Worm (Caenorhabditis elegans) whole organism, young adult: Measurements from ENCODE around the gene ugt-63.

Experiments
- B0035.1 ChIP-seq: sonication (generic microtip); optimal IDR thresholded peaks from 2 replicates; lab custom pipeline; 2016; ENCODE audit warnings: missing genetic modification characterization, mild to moderate bottlenecking, missing compliant biosample characterization, missing genotype, missing genetic modification reagents
- F23B12.7 ChIP-seq: sonication (generic microtip); optimal IDR thresholded peaks from 2 replicates; lab custom pipeline; 2017; ENCODE audit warnings: missing genetic modification characterization, mild to moderate bottlenecking, missing compliant biosample characterization, antibody characterized with exemption, moderate library complexity; ENCODE audit not compliant: insufficient read depth
- F33H1.4 ChIP-seq: fragments of 200-800 bp; sonication (Bioruptor generic); IDR thresholded peaks from 2 replicates; pipeline ENCODE4 v1.3.6; 2022; ENCODE audit warnings: missing genetic modification reagents, missing genetic modification characterization, missing compliant biosample characterization
- F37B4.10 ChIP-seq: fragments of 200-800 bp; sonication (Bioruptor generic); IDR thresholded peaks from 2 replicates; pipeline ENCODE4 v1.3.6; 2022; ENCODE audit warnings: missing genetic modification characterization, missing compliant biosample characterization
- F52B5.7 ChIP-seq: sonication (generic microtip); optimal IDR thresholded peaks from 2 replicates; lab custom pipeline; 2016; ENCODE audit warnings: mild to moderate bottlenecking, missing genetic modification characterization, missing compliant biosample characterization
- F55B11.4 ChIP-seq: sonication (generic microtip); optimal IDR thresholded peaks from 2 replicates; lab custom pipeline; 2016; ENCODE audit warnings: missing compliant biosample characterization, missing genetic modification characterization, borderline replicate concordance; ENCODE audit not compliant: insufficient read depth
- Y53F4B.3 ChIP-seq: fragments of 200-800 bp; sonication (Bioruptor generic); IDR thresholded peaks from 2 replicates; pipeline ENCODE4 v1.3.6; 2022; ENCODE audit warnings: missing genetic modification reagents, missing genetic modification characterization, missing compliant biosample characterization
- Y56A3A.18 ChIP-seq: fragments of 200-800 bp; sonication (Bioruptor generic); IDR thresholded peaks from 2 replicates; pipeline ENCODE4 v1.3.6; 2022; ENCODE audit warnings: missing genetic modification reagents, missing genetic modification characterization, missing compliant biosample characterization
- Y95B8A.8 ChIP-seq: fragments of 200-800 bp; sonication (Bioruptor generic); IDR thresholded peaks from 2 replicates; pipeline ENCODE4 v1.3.6; 2022; ENCODE audit warnings: missing genetic modification reagents, missing genetic modification characterization, missing compliant biosample characterization
- ZK185.1 ChIP-seq: sonication (generic microtip); optimal IDR thresholded peaks from 2 replicates; lab custom pipeline; 2016; ENCODE audit warnings: mild to moderate bottlenecking, missing genetic modification characterization, missing compliant biosample characterization; ENCODE audit not compliant: poor library complexity, severe bottlenecking
- akir-1 ChIP-seq: fragments of 200-800 bp; sonication (Bioruptor generic); optimal IDR thresholded peaks from 2 replicates; lab custom pipeline; 2018; ENCODE audit warnings: mild to moderate bottlenecking, missing genetic modification characterization, moderate library complexity, missing compliant biosample characterization
- ama-1 ChIP-seq, 3 experiments: fragments of 150-350 bp in 1 of 3; sonication (generic microtip) in 2 of 3; optimal IDR thresholded peaks; 2 replicates each; lab custom pipeline; 2014 to 2018; ENCODE audit warnings: missing biosample characterization in 2 of 3, missing genetic modification characterization in 2 of 3, missing genetic modification reagents in 2 of 3
- athp-1 ChIP-seq: sonication (generic microtip); optimal IDR thresholded peaks from 2 replicates; lab custom pipeline; 2017; ENCODE audit warnings: mild to moderate bottlenecking, missing genetic modification characterization, missing compliant biosample characterization
- attf-5 ChIP-seq: fragments of 200-800 bp; sonication (Bioruptor generic); optimal IDR thresholded peaks from 2 replicates; lab custom pipeline; 2018; ENCODE audit warnings: mild to moderate bottlenecking, missing genetic modification characterization, missing compliant biosample characterization
- ccch-3 ChIP-seq: fragments of 200-800 bp; sonication (Bioruptor generic); optimal IDR thresholded peaks from 2 replicates; lab custom pipeline; 2018; ENCODE audit warnings: mild to moderate bottlenecking, missing genetic modification characterization, missing compliant biosample characterization
- cebp-1 ChIP-seq, 2 experiments: fragments of 200-800 bp in 1 of 2; sonication (Bioruptor generic) in 1 of 2; sonication (generic microtip) in 1 of 2; IDR thresholded peaks in 1 of 2; optimal IDR thresholded peaks in 1 of 2; 2 replicates each; pipeline versions ENCODE4 v1.3.6 to Lab custom; 2017 to 2022; ENCODE audit warnings: missing compliant biosample characterization in 2 of 2, missing genetic modification characterization in 2 of 2, mild to moderate bottlenecking in 1 of 2, missing genetic modification reagents in 1 of 2, moderate library complexity in 1 of 2
- cebp-2 ChIP-seq: fragments of 200-800 bp; sonication (Bioruptor generic); IDR thresholded peaks from 2 replicates; pipeline ENCODE4 v1.3.6; 2022; ENCODE audit warnings: missing genetic modification characterization, missing compliant biosample characterization
- ceh-40 ChIP-seq: fragments of 200-800 bp; sonication (Bioruptor generic); IDR thresholded peaks from 2 replicates; pipeline ENCODE4 v1.3.6; 2022; ENCODE audit warnings: missing genetic modification characterization, missing compliant biosample characterization
- ceh-79 ChIP-seq: sonication (generic microtip); optimal IDR thresholded peaks from 2 replicates; lab custom pipeline; 2017; ENCODE audit warnings: mild to moderate bottlenecking, missing genetic modification characterization, missing compliant biosample characterization
- die-1 ChIP-seq: sonication (generic microtip); optimal IDR thresholded peaks from 2 replicates; lab custom pipeline; 2016; ENCODE audit warnings: missing genotype, mild to moderate bottlenecking, missing genetic modification characterization, missing compliant biosample characterization
- dpff-1 ChIP-seq: sonication (generic microtip); optimal IDR thresholded peaks from 2 replicates; lab custom pipeline; 2017; ENCODE audit warnings: mild to moderate bottlenecking, missing genetic modification characterization, missing compliant biosample characterization
- egl-18 ChIP-seq: fragments of 200-800 bp; sonication (Bioruptor generic); IDR thresholded peaks from 2 replicates; pipeline ENCODE4 v1.3.6; 2022; ENCODE audit warnings: missing genetic modification reagents, missing genetic modification characterization, missing compliant biosample characterization
- egrh-3 ChIP-seq: fragments of 200-800 bp; sonication (Bioruptor generic); IDR thresholded peaks from 2 replicates; pipeline ENCODE4 v1.3.6; 2022; ENCODE audit warnings: missing genetic modification reagents, missing genetic modification characterization, missing compliant biosample characterization
- hmg-1.2 ChIP-seq: fragments of 200-800 bp; sonication (Bioruptor generic); IDR thresholded peaks from 2 replicates; pipeline ENCODE4 v1.3.6; 2022; ENCODE audit warnings: missing genetic modification reagents, missing genetic modification characterization, missing compliant biosample characterization
- hsf-1 ChIP-seq: fragments of 200-800 bp; sonication (Bioruptor generic); IDR thresholded peaks from 2 replicates; pipeline ENCODE4 v1.3.6; 2022; ENCODE audit warnings: missing genetic modification reagents, missing genetic modification characterization, missing compliant biosample characterization
- lin-35 ChIP-seq, 3 experiments: fragments of 150-350 bp in 2 of 3; sonication (generic microtip) in 1 of 3; optimal IDR thresholded peaks; 2 replicates each; lab custom pipeline; 2014 to 2018; ENCODE audit warnings: missing biosample characterization in 3 of 3, missing genetic modification characterization in 3 of 3, missing genetic modification reagents in 3 of 3
- lin-40 ChIP-seq: sonication (generic microtip); optimal IDR thresholded peaks from 2 replicates; lab custom pipeline; 2016; ENCODE audit warnings: missing genetic modification characterization, mild to moderate bottlenecking, missing compliant biosample characterization, missing genotype, missing genetic modification reagents
- lin-54 ChIP-seq: fragments of 200-800 bp; sonication (Bioruptor generic); optimal IDR thresholded peaks from 2 replicates; lab custom pipeline; 2018; ENCODE audit warnings: mild to moderate bottlenecking, missing genetic modification characterization, missing compliant biosample characterization
- lir-1 ChIP-seq: fragments of 200-800 bp; sonication (Bioruptor generic); conservative IDR thresholded peaks from 2 replicates; pipeline ENCODE4 v1.3.6; 2022; ENCODE audit warnings: missing genetic modification reagents, missing genetic modification characterization, missing compliant biosample characterization
- lsl-1 ChIP-seq: fragments of 200-800 bp; sonication (Bioruptor generic); optimal IDR thresholded peaks from 2 replicates; lab custom pipeline; 2018; ENCODE audit warnings: mild to moderate bottlenecking, missing genetic modification characterization, moderate library complexity, missing compliant biosample characterization
- lsy-27 ChIP-seq: sonication (generic microtip); optimal IDR thresholded peaks from 2 replicates; lab custom pipeline; 2017; ENCODE audit warnings: missing genetic modification characterization, mild to moderate bottlenecking, missing compliant biosample characterization, antibody characterized with exemption, missing genotype, borderline replicate concordance; ENCODE audit not compliant: insufficient read depth
- madf-10 ChIP-seq: sonication (generic microtip); optimal IDR thresholded peaks from 2 replicates; lab custom pipeline; 2016; ENCODE audit warnings: mild to moderate bottlenecking, missing genetic modification characterization, missing compliant biosample characterization
- mcd-1 ChIP-seq: fragments of 200-800 bp; sonication (Bioruptor generic); IDR thresholded peaks from 2 replicates; pipeline ENCODE4 v1.3.6; 2022; ENCODE audit warnings: missing genetic modification reagents, missing genetic modification characterization, missing compliant biosample characterization
- nfya-2 ChIP-seq: fragments of 200-800 bp; sonication (Bioruptor generic); IDR thresholded peaks from 2 replicates; pipeline ENCODE4 v1.3.6; 2022; ENCODE audit warnings: missing genetic modification reagents, missing genetic modification characterization, missing compliant biosample characterization
- nhr-120 ChIP-seq: fragments of 200-800 bp; sonication (Bioruptor generic); IDR thresholded peaks from 2 replicates; pipeline ENCODE4 v1.3.6; 2022; ENCODE audit warnings: missing genetic modification characterization, missing compliant biosample characterization
- nhr-179 ChIP-seq: sonication (generic microtip); optimal IDR thresholded peaks from 2 replicates; lab custom pipeline; 2016; ENCODE audit warnings: mild to moderate bottlenecking, missing genetic modification characterization, missing compliant biosample characterization
- nhr-80 ChIP-seq: sonication (generic microtip); optimal IDR thresholded peaks from 2 replicates; lab custom pipeline; 2016; ENCODE audit warnings: missing genetic modification characterization, missing compliant biosample characterization
- pbrm-1 ChIP-seq: fragments of 200-800 bp; sonication (Bioruptor generic); IDR thresholded peaks from 2 replicates; pipeline ENCODE4 v1.3.6; 2022; ENCODE audit warnings: missing genetic modification reagents, missing genetic modification characterization, missing compliant biosample characterization
- pha-4 ChIP-seq: fragments of 150-350 bp; sonication (generic microtip); optimal IDR thresholded peaks from 2 replicates; lab custom pipeline; 2014; ENCODE audit warnings: missing biosample characterization, missing genetic modification reagents, missing genetic modification characterization
- sea-2 ChIP-seq: fragments of 200-800 bp; sonication (Bioruptor generic); IDR thresholded peaks from 2 replicates; pipeline ENCODE4 v1.3.6; 2022; ENCODE audit warnings: missing genetic modification characterization, missing compliant biosample characterization
- snpc-4 ChIP-seq, 5 experiments: fragments of 150-350 bp in 1 of 5; sonication (generic microtip) in 4 of 5; optimal IDR thresholded peaks; 2 replicates each; lab custom pipeline; 2014 to 2018; ENCODE audit warnings: missing genetic modification characterization in 5 of 5, missing biosample characterization in 3 of 5, antibody characterized with exemption in 2 of 5, mild to moderate bottlenecking in 2 of 5, missing compliant biosample characterization in 2 of 5, missing genotype in 2 of 5, moderate library complexity in 2 of 5, missing genetic modification reagents in 1 of 5
- unc-62 ChIP-seq: fragments of 150-350 bp; optimal IDR thresholded peaks from 2 replicates; lab custom pipeline; 2014; ENCODE audit warnings: missing biosample characterization, missing genetic modification reagents, missing genetic modification characterization
- zfh-2 ChIP-seq: fragments of 200-800 bp; sonication (Bioruptor generic); conservative IDR thresholded peaks from 2 replicates; pipeline ENCODE4 v1.3.6; 2022; ENCODE audit warnings: missing genetic modification reagents, missing genetic modification characterization, missing compliant biosample characterization
- ztf-26 ChIP-seq: sonication (generic microtip); optimal IDR thresholded peaks from 2 replicates; lab custom pipeline; 2017; ENCODE audit warnings: missing genetic modification characterization, missing compliant biosample characterization

Gene ugt-63

ce11 chrV:5069440-5069839 is 41.1 kb downstream of the ugt-63 start, which contains the start of gene Y58A7A.1:
Y58A7A.1 (minus strand) TSS chrV:5069540.
- TF ChIP-seq pha-4 (tag; lab: Kevin White, UChicago) (no peak), F33H1.4 (no peak), dpff-1 (no peak)
- TF ChIP-seq, all 124 proteins: peak for 0

ce11 chrV:5067390-5067789 is 43.2 kb downstream of the ugt-63 start:
- no peak for TF ChIP-seq lin-54 (GFP tag; lab: Kevin White, UChicago)
- no peak for TF ChIP-seq hmg-1.2 (GFP tag; lab: Robert Waterston, UW)
- no peak for TF ChIP-seq F37B4.10
- peak; percentile 87 for TF ChIP-seq nhr-80 (tag; lab: Kevin White, UChicago)
- no peak for TF ChIP-seq akir-1 (GFP tag; lab: Kevin White, UChicago)
- TF ChIP-seq Y95B8A.8 (GFP tag; lab: Robert Waterston, UW), result no peak
- TF ChIP-seq ceh-79, result no peak
- no peak for TF ChIP-seq pbrm-1
- TF ChIP-seq egl-18, result no peak
- TF ChIP-seq zfh-2 (GFP tag; lab: Robert Waterston, UW), result no peak
- TF ChIP-seq B0035.1 (tag; lab: Kevin White, UChicago), result no peak
- TF ChIP-seq lsy-27, result no peak
- no peak for TF ChIP-seq die-1 (tag; lab: Kevin White, UChicago)
- TF ChIP-seq lsl-1 (GFP tag; lab: Kevin White, UChicago), result no peak
- TF ChIP-seq Y56A3A.18 (GFP tag; lab: Robert Waterston, UW), result no peak
- TF ChIP-seq ccch-3, result no peak
- TF ChIP-seq lir-1 (GFP tag; lab: Robert Waterston, UW), result no peak
- TF ChIP-seq cebp-1 (GFP tag; IDR thresholded peaks at IDR 0.05; lab: Robert Waterston, UW), result peak; percentile 48; the same call in 1 of the 2 replicates
- peak; percentile 74 for TF ChIP-seq cebp-1 (tag; optimal IDR thresholded peaks at IDR 0.05; lab: Kevin White, UChicago)
- TF ChIP-seq nfya-2 (GFP tag; lab: Robert Waterston, UW), result no peak
- TF ChIP-seq unc-62 (GFP tag; lab: Kevin White, UChicago), result peak; percentile 67
- no peak for TF ChIP-seq ceh-40
- no peak for TF ChIP-seq F23B12.7 (tag; lab: Kevin White, UChicago)
- TF ChIP-seq nhr-120, result no peak
- no peak for TF ChIP-seq snpc-4 (GFP tag; optimal IDR thresholded peaks at IDR 0.05; lab: Kevin White, UChicago)
- TF ChIP-seq snpc-4 (tag; optimal IDR thresholded peaks at IDR 0.05; lab: Kevin White, UChicago), result no peak
- TF ChIP-seq sea-2, result no peak
- TF ChIP-seq, all 124 proteins: peak for 3

ce11 chrV:5064761-5065421 is 45.7 kb downstream of the ugt-63 start, which contains the start of gene mlk-1:
mlk-1 (minus strand) TSS chrV:5064811.
- TF ChIP-seq cebp-2 (GFP tag; lab: Robert Waterston, UW) (no peak), lin-40 (tag; lab: Kevin White, UChicago) (peak; percentile 71), attf-5 (peak; percentile 49), athp-1 (tag; lab: Kevin White, UChicago) (no peak), mcd-1 (GFP tag; lab: Robert Waterston, UW) (0 out of 2 replicates have a peak, but pooled peaks have one; percentile 29), nhr-80 (tag; lab: Kevin White, UChicago) (peak; percentile 43), Y56A3A.18 (GFP tag; lab: Robert Waterston, UW) (no peak), Y53F4B.3 (no peak), hsf-1 (GFP tag; lab: Robert Waterston, UW) (peak; percentile 46; the same call in 1 of the 2 replicates), lin-35 (GFP tag; optimal IDR thresholded peaks at IDR 0.05; lab: Kevin White, UChicago) (peak in 1 of 3 experiments; percentile 24), ztf-26 (tag; lab: Kevin White, UChicago) (peak; percentile 33), egrh-3 (GFP tag; lab: Robert Waterston, UW) (peak; percentile 18), F52B5.7 (no peak), F55B11.4 (tag; lab: Kevin White, UChicago) (no peak), ama-1 (optimal IDR thresholded peaks at IDR 0.05; lab: Kevin White, UChicago) (peak; percentile 52), ama-1 (GFP tag; optimal IDR thresholded peaks at IDR 0.05; lab: Kevin White, UChicago) (no peak), snpc-4 (GFP tag; optimal IDR thresholded peaks at IDR 0.05; lab: Kevin White, UChicago) (no peak), snpc-4 (tag; optimal IDR thresholded peaks at IDR 0.05; lab: Kevin White, UChicago) (peak in 3 of 4 experiments; percentile 7 to 35 (median 9)), nhr-179 (tag; lab: Kevin White, UChicago) (no peak), madf-10 (tag; lab: Kevin White, UChicago) (peak; percentile 20), ZK185.1 (tag; lab: Kevin White, UChicago) (peak; percentile 7)
